Fruit fly (Drosophila melanogaster) whole organism, embryonic: Measurements from ENCODE around the gene MsrA.

Source experiments
- Awh ChIP-seq: fragments of 200-800 bp; sonication (Bioruptor generic); IDR thresholded peaks from 2 replicates; pipeline ENCODE4, ENCODE4 v1.3.6; 2022; ENCODE audit warnings: missing biosample characterization, missing genetic modification characterization
- CG10565 ChIP-seq: fragments of 200-800 bp; sonication (Bioruptor generic); optimal IDR thresholded peaks from 3 replicates; lab custom pipeline; 2016; ENCODE audit warnings: missing biosample characterization, mild to moderate bottlenecking, missing genetic modification characterization
- CG11398 ChIP-seq: fragments of 200-800 bp; sonication (Bioruptor generic); optimal IDR thresholded peaks from 2 replicates; lab custom pipeline; 2016; ENCODE audit warnings: missing biosample characterization, missing genetic modification characterization
- CG12219 ChIP-seq: fragments of 200-800 bp; sonication (Bioruptor generic); optimal IDR thresholded peaks from 3 replicates; lab custom pipeline; 2018; ENCODE audit warnings: missing biosample characterization, mild to moderate bottlenecking, missing genetic modification characterization
- CG14014 ChIP-seq: fragments of 200-800 bp; sonication (Bioruptor generic); IDR thresholded peaks from 2 replicates; pipeline ENCODE4 v1.3.6; 2022; ENCODE audit warnings: missing biosample characterization, missing genetic modification characterization
- CG14667 ChIP-seq: fragments of 200-800 bp; sonication (Bioruptor generic); IDR thresholded peaks from 2 replicates; pipeline ENCODE4 v1.3.6; 2022; ENCODE audit warnings: missing biosample characterization, missing genetic modification characterization
- CG14965 ChIP-seq: fragments of 200-800 bp; sonication (Bioruptor generic); optimal IDR thresholded peaks from 2 replicates; lab custom pipeline; 2016; ENCODE audit warnings: missing biosample characterization, missing genetic modification characterization, borderline replicate concordance
- CG15479 ChIP-seq: fragments of 200-800 bp; sonication (Bioruptor generic); optimal IDR thresholded peaks from 3 replicates; lab custom pipeline; 2019; ENCODE audit warnings: missing biosample characterization, mild to moderate bottlenecking, missing genetic modification characterization, moderate library complexity
- CG18476 ChIP-seq: fragments of 200-800 bp; sonication (Bioruptor generic); optimal IDR thresholded peaks from 2 replicates; lab custom pipeline; 2016; ENCODE audit warnings: missing biosample characterization, mild to moderate bottlenecking, missing genetic modification characterization
- CG3726 ChIP-seq: fragments of 200-800 bp; sonication (Bioruptor generic); IDR thresholded peaks from 3 replicates; pipeline ENCODE4, ENCODE4 v1.3.6; 2022; ENCODE audit warnings: missing biosample characterization, missing genetic modification characterization
- CG4424 ChIP-seq: fragments of 200-800 bp; sonication (Bioruptor generic); optimal IDR thresholded peaks from 3 replicates; lab custom pipeline; 2016; ENCODE audit warnings: missing biosample characterization, missing genetic modification characterization
- CG6765 ChIP-seq: fragments of 200-800 bp; sonication (Bioruptor generic); optimal IDR thresholded peaks from 3 replicates; lab custom pipeline; 2017; ENCODE audit warnings: missing biosample characterization, mild to moderate bottlenecking, missing genetic modification characterization
- CG9609 ChIP-seq: fragments of 200-800 bp; sonication (Bioruptor generic); optimal IDR thresholded peaks from 3 replicates; lab custom pipeline; 2016; ENCODE audit warnings: missing biosample characterization, missing genetic modification characterization
- CG9932 ChIP-seq: fragments of 200-800 bp; sonication (Bioruptor generic); IDR thresholded peaks from 2 replicates; pipeline ENCODE4 v1.3.6; 2022; ENCODE audit warnings: missing biosample characterization, missing genetic modification characterization
- E2f1 ChIP-seq: fragments of 200-800 bp; sonication (Bioruptor generic); IDR thresholded peaks from 2 replicates; pipeline ENCODE4 v1.3.6; 2022; ENCODE audit warnings: missing biosample characterization, missing genetic modification characterization
- HHEX ChIP-seq: fragments of 200-800 bp; sonication (Bioruptor generic); optimal IDR thresholded peaks from 3 replicates; lab custom pipeline; 2017; ENCODE audit warnings: missing biosample characterization, mild to moderate bottlenecking, missing genetic modification characterization, missing genetic modification reagents
- HLH54F ChIP-seq: fragments of 200-800 bp; sonication (Bioruptor generic); optimal IDR thresholded peaks from 3 replicates; lab custom pipeline; 2016; ENCODE audit warnings: missing biosample characterization, missing genetic modification characterization
- Hey ChIP-seq: fragments of 200-800 bp; sonication (Bioruptor generic); optimal IDR thresholded peaks from 3 replicates; lab custom pipeline; 2018; ENCODE audit warnings: missing biosample characterization, mild to moderate bottlenecking, missing genetic modification characterization
- Hr78 ChIP-seq, 2 experiments: fragments of 200-800 bp in 1 of 2; fragments of >200 bp in 1 of 2; sonication (Bioruptor generic) in 1 of 2; optimal IDR thresholded peaks; 2 replicates each; lab custom pipeline; 2017 to 2019; ENCODE audit warnings: missing biosample characterization in 2 of 2, missing genetic modification characterization in 2 of 2, mild to moderate bottlenecking in 1 of 2, moderate library complexity in 1 of 2
- Lim3 ChIP-seq: fragments of 200-800 bp; sonication (Bioruptor generic); IDR thresholded peaks from 2 replicates; pipeline ENCODE4 v1.3.6; 2022; ENCODE audit warnings: missing biosample characterization, missing genetic modification characterization
- Mrtf ChIP-seq: fragments of 200-800 bp; sonication (Bioruptor generic); IDR thresholded peaks from 3 replicates; pipeline ENCODE4 v1.3.6; 2022; ENCODE audit warnings: missing biosample characterization, missing genetic modification characterization
- Myb ChIP-seq: fragments of 200-800 bp; sonication (Bioruptor generic); optimal IDR thresholded peaks from 2 replicates; lab custom pipeline; 2016; ENCODE audit warnings: missing biosample characterization, missing genetic modification characterization
- NC2β ChIP-seq: fragments of 200-800 bp; sonication (Bioruptor generic); optimal IDR thresholded peaks from 2 replicates; lab custom pipeline; 2016; ENCODE audit warnings: missing biosample characterization, missing genetic modification characterization
- Oli ChIP-seq: fragments of 200-800 bp; sonication (Bioruptor generic); optimal IDR thresholded peaks from 2 replicates; lab custom pipeline; 2018; ENCODE audit warnings: missing biosample characterization, mild to moderate bottlenecking, missing genetic modification characterization, moderate library complexity
- Sry-δ ChIP-seq: fragments of 200-800 bp; sonication (Bioruptor generic); optimal IDR thresholded peaks from 2 replicates; lab custom pipeline; 2016; ENCODE audit warnings: missing biosample characterization, missing genetic modification characterization
- Xrp1 ChIP-seq: fragments of 200-800 bp; sonication (Bioruptor generic); IDR thresholded peaks from 2 replicates; pipeline ENCODE4 v1.3.6; 2022; ENCODE audit warnings: missing biosample characterization, missing genetic modification characterization
- abd-A ChIP-seq: fragments of 200-800 bp; sonication (Bioruptor generic); optimal IDR thresholded peaks from 3 replicates; lab custom pipeline; 2019; ENCODE audit warnings: missing biosample characterization, mild to moderate bottlenecking, missing genetic modification characterization, moderate library complexity
- al ChIP-seq: fragments of 200-800 bp; sonication (Bioruptor generic); IDR thresholded peaks from 2 replicates; pipeline ENCODE4 v1.3.6; 2022; ENCODE audit warnings: missing biosample characterization, missing genetic modification characterization
- ci ChIP-seq: fragments of 200-800 bp; sonication (Bioruptor generic); IDR thresholded peaks from 3 replicates; pipeline ENCODE4 v1.3.6; 2022; ENCODE audit warnings: missing biosample characterization, missing genetic modification characterization
- corto ChIP-seq: fragments of 200-800 bp; sonication (Bioruptor generic); optimal IDR thresholded peaks from 2 replicates; lab custom pipeline; 2016; ENCODE audit warnings: missing biosample characterization, mild to moderate bottlenecking, missing genetic modification characterization, moderate library complexity
- cwo ChIP-seq: fragments of 200-800 bp; sonication (Bioruptor generic); optimal IDR thresholded peaks from 3 replicates; lab custom pipeline; 2017; ENCODE audit warnings: missing biosample characterization, missing genetic modification characterization, mild to moderate bottlenecking, moderate library complexity, missing genetic modification reagents
- dmrt11E ChIP-seq: fragments of 200-800 bp; sonication (Bioruptor generic); optimal IDR thresholded peaks from 3 replicates; lab custom pipeline; 2018; ENCODE audit warnings: missing biosample characterization, mild to moderate bottlenecking, missing genetic modification characterization, moderate library complexity
- dpn ChIP-seq, 2 experiments: fragments of 200-800 bp; sonication (Bioruptor generic); optimal IDR thresholded peaks; 3 replicates each; lab custom pipeline; 2016; ENCODE audit warnings: missing biosample characterization in 2 of 2, missing genetic modification characterization in 2 of 2
- emc ChIP-seq: fragments of 200-800 bp; sonication (Bioruptor generic); optimal IDR thresholded peaks from 2 replicates; lab custom pipeline; 2016; ENCODE audit warnings: missing biosample characterization, missing genetic modification characterization
- fd64A ChIP-seq: fragments of 200-800 bp; sonication (Bioruptor generic); optimal IDR thresholded peaks from 3 replicates; lab custom pipeline; 2018; ENCODE audit warnings: missing biosample characterization, mild to moderate bottlenecking, missing genetic modification characterization
- jing ChIP-seq: fragments of 200-800 bp; sonication (Bioruptor generic); optimal IDR thresholded peaks from 2 replicates; lab custom pipeline; 2018; ENCODE audit warnings: missing biosample characterization, mild to moderate bottlenecking, missing genetic modification characterization
- knrl ChIP-seq: fragments of 200-800 bp; sonication (Bioruptor generic); IDR thresholded peaks from 3 replicates; pipeline ENCODE4 v1.3.6; 2022; ENCODE audit warnings: missing biosample characterization, missing genetic modification characterization; ENCODE audit not compliant: partially characterized antibody
- lola ChIP-seq, 3 experiments: fragments of >200 bp in 2 of 3; fragments of 200-800 bp in 1 of 3; sonication (Bioruptor generic) in 1 of 3; optimal IDR thresholded peaks; 2 replicates each; lab custom pipeline; 2017 to 2019; ENCODE audit warnings: missing biosample characterization in 3 of 3, missing genetic modification characterization in 3 of 3, mild to moderate bottlenecking in 1 of 3, moderate library complexity in 1 of 3
- nom ChIP-seq: fragments of 200-800 bp; sonication (Bioruptor generic); optimal IDR thresholded peaks from 2 replicates; lab custom pipeline; 2017; ENCODE audit warnings: missing biosample characterization, missing genetic modification characterization, mild to moderate bottlenecking, moderate library complexity, missing genetic modification reagents
- org-1 ChIP-seq: fragments of 200-800 bp; sonication (Bioruptor generic); optimal IDR thresholded peaks from 2 replicates; lab custom pipeline; 2017; ENCODE audit warnings: missing biosample characterization, missing genetic modification characterization
- pros ChIP-seq: fragments of 200-800 bp; sonication (Bioruptor generic); optimal IDR thresholded peaks from 3 replicates; lab custom pipeline; 2019; ENCODE audit warnings: missing biosample characterization, mild to moderate bottlenecking, missing genetic modification characterization, moderate library complexity
- pzg ChIP-seq: fragments of 200-800 bp; sonication (Bioruptor generic); optimal IDR thresholded peaks from 3 replicates; lab custom pipeline; 2018; ENCODE audit warnings: missing biosample characterization, mild to moderate bottlenecking, missing genetic modification characterization, moderate library complexity
- row ChIP-seq: fragments of 200-800 bp; sonication (Bioruptor generic); IDR thresholded peaks from 3 replicates; pipeline ENCODE4 v1.3.6; 2022; ENCODE audit warnings: missing biosample characterization, missing genetic modification characterization
- salm ChIP-seq: fragments of 200-800 bp; sonication (Bioruptor generic); optimal IDR thresholded peaks from 2 replicates; lab custom pipeline; 2018; ENCODE audit warnings: missing biosample characterization, mild to moderate bottlenecking, missing genetic modification characterization
- seq ChIP-seq: fragments of 200-800 bp; sonication (Bioruptor generic); IDR thresholded peaks from 2 replicates; pipeline ENCODE4 v1.3.6; 2022; ENCODE audit warnings: missing biosample characterization, missing genetic modification characterization
- sisA ChIP-seq: fragments of 200-800 bp; sonication (Bioruptor generic); IDR thresholded peaks from 2 replicates; pipeline ENCODE4 v1.3.6; 2022; ENCODE audit warnings: missing biosample characterization, missing genetic modification characterization
- sqz ChIP-seq: fragments of 200-800 bp; sonication (Bioruptor generic); optimal IDR thresholded peaks from 3 replicates; lab custom pipeline; 2018; ENCODE audit warnings: missing biosample characterization, mild to moderate bottlenecking, missing genetic modification characterization
- zen2 ChIP-seq: fragments of 200-800 bp; sonication (Bioruptor generic); IDR thresholded peaks from 3 replicates; pipeline ENCODE4 v1.3.6; 2022; ENCODE audit warnings: missing biosample characterization, missing genetic modification characterization; ENCODE audit not compliant: partially characterized antibody
- zfh1 ChIP-seq: fragments of 200-800 bp; sonication (Bioruptor generic); IDR thresholded peaks from 3 replicates; pipeline ENCODE4 v1.3.6; 2022; ENCODE audit warnings: missing biosample characterization, missing genetic modification characterization

MsrA gene

dm6 chr3L:15544455-15545415, 33.9 kb downstream of the MsrA start (continued):
- TF ChIP-seq lola (GFP tag; optimal IDR thresholded peaks at IDR 0.05; lab: Kevin White, UChicago): no peak
- TF ChIP-seq CG9609 (GFP tag; lab: Kevin White, UChicago): no peak
- TF ChIP-seq Hr78 (GFP tag; optimal IDR thresholded peaks at IDR 0.05; lab: Kevin White, UChicago): no peak
- no peak for TF ChIP-seq CG14667 (GFP tag; lab: Robert Waterston, UW)
- TF ChIP-seq CG10565: no peak
- TF ChIP-seq salm (tag; lab: Kevin White, UChicago): no peak
- TF ChIP-seq dmrt11E (tag; lab: Kevin White, UChicago): no peak
- no peak for TF ChIP-seq Lim3 (GFP tag; lab: Robert Waterston, UW)
- TF ChIP-seq CG14014 (GFP tag; lab: Robert Waterston, UW): no peak
- TF ChIP-seq Oli: no peak
- no peak for TF ChIP-seq fd64A (GFP tag; lab: Kevin White, UChicago)
- no peak for TF ChIP-seq pzg (GFP tag; lab: Kevin White, UChicago)
- no peak for TF ChIP-seq CG15479 (GFP tag; lab: Kevin White, UChicago)
- TF ChIP-seq CG11398 (GFP tag; lab: Kevin White, UChicago): no peak
- no peak for TF ChIP-seq HLH54F
- TF ChIP-seq Xrp1: peak; percentile 35
- no peak for TF ChIP-seq al (GFP tag; lab: Robert Waterston, UW)
- TF ChIP-seq zfh1: no peak
- TF ChIP-seq abd-A (tag; lab: Kevin White, UChicago): no peak
- TF ChIP-seq nom (GFP tag; lab: Kevin White, UChicago): no peak
- TF ChIP-seq Hey (tag; lab: Kevin White, UChicago): no peak
- no peak for TF ChIP-seq CG12219 (GFP tag; lab: Kevin White, UChicago)
- TF ChIP-seq CG4424 (GFP tag; lab: Kevin White, UChicago): peak; percentile 15
- TF ChIP-seq CG18476 (GFP tag; lab: Kevin White, UChicago): no peak
- TF ChIP-seq knrl: no peak
- TF ChIP-seq CG9932 (GFP tag; lab: Robert Waterston, UW): no peak
- TF ChIP-seq pros: peak; percentile 12
- TF ChIP-seq Myb (GFP tag; lab: Kevin White, UChicago): no peak
- no peak for TF ChIP-seq CG14965
- TF ChIP-seq Mrtf (GFP tag; lab: Robert Waterston, UW): no peak
- TF ChIP-seq dpn (GFP tag; optimal IDR thresholded peaks at IDR 0.05; lab: Kevin White, UChicago): no peak
- TF ChIP-seq ci (GFP tag; lab: Robert Waterston, UW): peak; percentile 46; the same call in 1 of the 3 replicates
- no peak for TF ChIP-seq corto
- TF ChIP-seq E2f1 (GFP tag; lab: Robert Waterston, UW): no peak
- no peak for TF ChIP-seq HHEX
- TF ChIP-seq CG6765: no peak
- no peak for TF ChIP-seq cwo (GFP tag; lab: Kevin White, UChicago)
- no peak for TF ChIP-seq org-1 (GFP tag; lab: Kevin White, UChicago)
- 0 out of 3 replicates have a peak, but pooled peaks have one; percentile 10 for TF ChIP-seq row
- TF ChIP-seq CG3726: no peak
- no peak for TF ChIP-seq sisA (GFP tag; lab: Robert Waterston, UW)
- TF ChIP-seq Awh (GFP tag; lab: Robert Waterston, UW): no peak
- TF ChIP-seq NC2β (GFP tag; lab: Kevin White, UChicago): no peak
- TF ChIP-seq zen2: no peak
- TF ChIP-seq Sry-δ: no peak
- TF ChIP-seq emc (GFP tag; lab: Kevin White, UChicago): no peak
- no peak for TF ChIP-seq sqz (GFP tag; lab: Kevin White, UChicago)
- TF ChIP-seq jing (GFP tag; lab: Kevin White, UChicago): no peak
- no peak for TF ChIP-seq seq (GFP tag; lab: Robert Waterston, UW)
